Fruit fly (Drosophila melanogaster) whole organism, wandering third instar larva: ENCODE results near the gene mab-21.

Experiments
- Dif ChIP-seq: fragments of 200-275, 200-300 bp; sonication (Bioruptor generic); optimal IDR thresholded peaks from 2 replicates; lab custom pipeline; 2018; ENCODE audit warnings: missing biosample characterization, missing genetic modification characterization; ENCODE audit not compliant: partially characterized antibody
- Hr78 ChIP-seq: fragments of >200 bp; optimal IDR thresholded peaks from 2 replicates; lab custom pipeline; 2017; ENCODE audit warnings: missing biosample characterization, missing genetic modification characterization
- fru ChIP-seq: fragments of 200-800 bp; sonication (Bioruptor generic); optimal IDR thresholded peaks from 3 replicates; lab custom pipeline; 2016; ENCODE audit warnings: missing biosample characterization, mild to moderate bottlenecking, missing genetic modification characterization
- lola ChIP-seq: fragments of >200 bp; optimal IDR thresholded peaks from 2 replicates; lab custom pipeline; 2017; ENCODE audit warnings: missing biosample characterization, missing genetic modification characterization
- pan ChIP-seq: fragments of >200 bp; optimal IDR thresholded peaks from 2 replicates; lab custom pipeline; 2017
- psq ChIP-seq: fragments of 200-800 bp; sonication (Bioruptor generic); optimal IDR thresholded peaks from 3 replicates; lab custom pipeline; 2017; ENCODE audit warnings: missing biosample characterization, mild to moderate bottlenecking, missing genetic modification characterization, moderate library complexity
- rgr ChIP-seq: fragments of 200-800 bp; sonication (Bioruptor generic); optimal IDR thresholded peaks from 3 replicates; lab custom pipeline; 2016; ENCODE audit warnings: missing biosample characterization, mild to moderate bottlenecking, missing genetic modification characterization
- sv ChIP-seq: fragments of 200-800 bp; sonication (Bioruptor generic); optimal IDR thresholded peaks from 3 replicates; lab custom pipeline; 2016; ENCODE audit warnings: missing biosample characterization, missing genetic modification characterization

dm6 chrX:6027846-6028245, 14.9 kb upstream of the mab-21 start:
- peak; percentile 36 for TF ChIP-seq fru (GFP tag; lab: Kevin White, UChicago)
- no peak for TF ChIP-seq pan
- TF ChIP-seq Hr78 (GFP tag; lab: Kevin White, UChicago) = no peak
- TF ChIP-seq Dif (GFP tag; lab: Kevin White, UChicago) = no peak
- no peak for TF ChIP-seq sv (GFP tag; lab: Kevin White, UChicago)
- no peak for TF ChIP-seq psq (GFP tag; lab: Kevin White, UChicago)
- peak; percentile 18 for TF ChIP-seq rgr (GFP tag; lab: Kevin White, UChicago)
- no peak for TF ChIP-seq lola (GFP tag; lab: Kevin White, UChicago)
